Worm (Caenorhabditis elegans) whole organism, L1 larva: ENCODE data around the gene rbm-26.
A peak's percentile ranks its signal among the peaks of the same experiment; 100 is the strongest.

Source experiments
- C04F5.9 ChIP-seq: sonication (generic microtip); optimal IDR thresholded peaks from 2 replicates; lab custom pipeline; 2016; ENCODE audit warnings: missing genetic modification characterization, missing compliant biosample characterization
- C16A3.4 ChIP-seq: fragments of 150-350 bp; optimal IDR thresholded peaks from 2 replicates; lab custom pipeline; 2014; ENCODE audit warnings: missing biosample characterization, missing genetic modification characterization
- aly-2 ChIP-seq: fragments of 150-350 bp; optimal IDR thresholded peaks from 2 replicates; lab custom pipeline; 2014; ENCODE audit warnings: missing biosample characterization, missing genetic modification characterization
- ama-1 ChIP-seq: fragments of 150-350 bp; optimal IDR thresholded peaks from 2 replicates; lab custom pipeline; 2014
- blmp-1 ChIP-seq: fragments of 150-350 bp; optimal IDR thresholded peaks from 2 replicates; lab custom pipeline; 2014; ENCODE audit warnings: missing biosample characterization, missing genetic modification characterization
- ceh-63 ChIP-seq: fragments of 200-800 bp; sonication (Bioruptor generic); optimal IDR thresholded peaks from 2 replicates; lab custom pipeline; 2018; ENCODE audit warnings: mild to moderate bottlenecking, missing genetic modification characterization, missing compliant biosample characterization
- ceh-82 ChIP-seq, 3 experiments: fragments of 150-350 bp in 1 of 3; sonication (generic microtip) in 2 of 3; optimal IDR thresholded peaks; 2 replicates each; lab custom pipeline; 2014 to 2017; ENCODE audit warnings: missing biosample characterization in 3 of 3, missing genetic modification characterization in 3 of 3
- ceh-90 ChIP-seq: sonication (generic microtip); optimal IDR thresholded peaks from 2 replicates; lab custom pipeline; 2016; ENCODE audit warnings: missing genetic modification characterization, missing compliant biosample characterization
- dpl-1 ChIP-seq, 3 experiments: fragments of 150-350 bp in 2 of 3; sonication (generic microtip) in 1 of 3; optimal IDR thresholded peaks; 2 replicates each; lab custom pipeline; 2014 to 2017; ENCODE audit warnings: missing biosample characterization in 3 of 3, missing genetic modification characterization in 3 of 3, missing genetic modification reagents in 3 of 3
- dsc-1 ChIP-seq: sonication (generic microtip); optimal IDR thresholded peaks from 2 replicates; lab custom pipeline; 2016; ENCODE audit warnings: mild to moderate bottlenecking, missing genetic modification characterization, missing compliant biosample characterization
- efl-1 ChIP-seq, 4 experiments: fragments of 150-350 bp; optimal IDR thresholded peaks in 3 of 4; peaks in 1 of 4; 1 replicate in 1 of 4; 2 replicates in 3 of 4; lab custom pipeline; 2014; ENCODE audit warnings: missing biosample characterization in 2 of 4, missing genetic modification characterization in 2 of 4, missing genetic modification reagents in 2 of 4
- egl-13 ChIP-seq: sonication (generic microtip); optimal IDR thresholded peaks from 2 replicates; lab custom pipeline; 2016; ENCODE audit warnings: missing genotype, missing genetic modification reagents, missing genetic modification characterization, missing compliant biosample characterization
- elt-2 ChIP-seq: sonication (generic microtip); optimal IDR thresholded peaks from 2 replicates; lab custom pipeline; 2016; ENCODE audit warnings: missing genetic modification characterization, mild to moderate bottlenecking, inconsistent platforms, missing compliant biosample characterization, missing genetic modification reagents
- elt-3 ChIP-seq, 6 experiments: fragments of 150-350 bp in 1 of 6; sonication (generic microtip); optimal IDR thresholded peaks; 2 replicates each; lab custom pipeline; 2017 to 2018; ENCODE audit warnings: missing biosample characterization in 6 of 6, missing genetic modification characterization in 6 of 6, inconsistent platforms in 1 of 6
- fkh-4 ChIP-seq: sonication (generic microtip); optimal IDR thresholded peaks from 2 replicates; lab custom pipeline; 2016; ENCODE audit warnings: missing compliant biosample characterization, missing genetic modification characterization, borderline replicate concordance
- grh-1 ChIP-seq: fragments of 200-800 bp; sonication (Bioruptor generic); IDR thresholded peaks from 2 replicates; pipeline ENCODE4 v1.3.6; 2022; ENCODE audit warnings: missing genetic modification reagents, missing genetic modification characterization, missing compliant biosample characterization
- hlh-17 ChIP-seq: fragments of 200-800 bp; sonication (Bioruptor generic); optimal IDR thresholded peaks from 2 replicates; lab custom pipeline; 2018; ENCODE audit warnings: missing genetic modification characterization, mild to moderate bottlenecking, missing compliant biosample characterization, moderate library complexity, borderline replicate concordance
- irx-1 ChIP-seq: sonication (generic microtip); optimal IDR thresholded peaks from 2 replicates; lab custom pipeline; 2016; ENCODE audit warnings: missing genetic modification characterization, missing compliant biosample characterization
- lin-14 ChIP-seq: fragments of 200-800 bp; sonication (Bioruptor generic); optimal IDR thresholded peaks from 2 replicates; lab custom pipeline; 2018; ENCODE audit warnings: mild to moderate bottlenecking, missing genetic modification characterization, moderate library complexity, missing compliant biosample characterization
- lin-15B ChIP-seq: fragments of 150-350 bp; sonication (generic microtip); optimal IDR thresholded peaks from 3 replicates; lab custom pipeline; 2014; ENCODE audit warnings: missing biosample characterization, missing genetic modification characterization
- lin-35 ChIP-seq, 2 experiments: fragments of 150-350 bp; optimal IDR thresholded peaks; 2 replicates each; lab custom pipeline; 2014; ENCODE audit warnings: missing biosample characterization in 2 of 2, missing genetic modification characterization in 2 of 2, missing genetic modification reagents in 2 of 2
- lsy-2 ChIP-seq, 2 experiments: fragments of 150-350 bp; optimal IDR thresholded peaks; 2 replicates each; lab custom pipeline; 2014; ENCODE audit warnings: missing biosample characterization in 2 of 2, missing genetic modification characterization in 2 of 2
- mab-9 ChIP-seq: fragments of 200-800 bp; sonication (Bioruptor generic); IDR thresholded peaks from 2 replicates; pipeline ENCODE4 v1.3.6; 2022; ENCODE audit warnings: missing genetic modification reagents, missing genetic modification characterization, missing compliant biosample characterization
- mef-2 ChIP-seq: fragments of 150-350 bp; optimal IDR thresholded peaks from 2 replicates; lab custom pipeline; 2014; ENCODE audit warnings: missing biosample characterization, missing genetic modification characterization
- nhr-12 ChIP-seq: sonication (generic microtip); optimal IDR thresholded peaks from 2 replicates; lab custom pipeline; 2017; ENCODE audit warnings: missing biosample characterization, missing genetic modification characterization
- nhr-47 ChIP-seq: sonication (generic microtip); optimal IDR thresholded peaks from 2 replicates; lab custom pipeline; 2016; ENCODE audit warnings: mild to moderate bottlenecking, missing genetic modification characterization, moderate library complexity, missing compliant biosample characterization
- nhr-84 ChIP-seq: sonication (generic microtip); optimal IDR thresholded peaks from 2 replicates; lab custom pipeline; 2017; ENCODE audit warnings: missing biosample characterization, missing genetic modification characterization
- nhr-85 ChIP-seq: sonication (generic microtip); peaks from one replicate; lab custom pipeline; 2016; ENCODE audit warnings: missing genetic modification characterization, inconsistent platforms, missing compliant biosample characterization
- pag-3 ChIP-seq: sonication (generic microtip); optimal IDR thresholded peaks from 2 replicates; lab custom pipeline; 2017; ENCODE audit warnings: missing genetic modification characterization, mild to moderate bottlenecking, missing compliant biosample characterization, antibody characterized with exemption, borderline replicate concordance; ENCODE audit not compliant: insufficient read depth
- snpc-4 ChIP-seq: fragments of 150-350 bp; optimal IDR thresholded peaks from 2 replicates; lab custom pipeline; 2014; ENCODE audit warnings: missing biosample characterization, missing genetic modification characterization
- sox-4 ChIP-seq: sonication (generic microtip); optimal IDR thresholded peaks from 2 replicates; lab custom pipeline; 2016; ENCODE audit warnings: missing genetic modification characterization, missing compliant biosample characterization
- swsn-7 ChIP-seq: sonication (generic microtip); optimal IDR thresholded peaks from 2 replicates; lab custom pipeline; 2016; ENCODE audit warnings: missing genetic modification characterization, missing compliant biosample characterization
- tbx-2 ChIP-seq: sonication (generic microtip); optimal IDR thresholded peaks from 2 replicates; lab custom pipeline; 2016; ENCODE audit warnings: missing genetic modification characterization, missing compliant biosample characterization
- unc-130 ChIP-seq: fragments of 150-350 bp; optimal IDR thresholded peaks from 2 replicates; lab custom pipeline; 2017; ENCODE audit warnings: missing biosample characterization, missing genetic modification characterization, inconsistent platforms
- xbp-1 ChIP-seq: sonication (generic microtip); optimal IDR thresholded peaks from 2 replicates; lab custom pipeline; 2016; ENCODE audit warnings: missing genetic modification characterization, missing compliant biosample characterization
- zag-1 ChIP-seq: fragments of 150-350 bp; optimal IDR thresholded peaks from 2 replicates; lab custom pipeline; 2014; ENCODE audit warnings: missing biosample characterization, missing genetic modification characterization
- ztf-11 ChIP-seq, 2 experiments: sonication (generic microtip); optimal IDR thresholded peaks; 2 replicates each; lab custom pipeline; 2016 to 2017; ENCODE audit warnings: missing genetic modification characterization in 2 of 2, missing biosample characterization in 1 of 2, missing compliant biosample characterization in 1 of 2

The rbm-26 gene

ce11 chrIII:5718385-5718784 lies 7.0 kb downstream of the rbm-26 start:
- TF ChIP-seq snpc-4 (tag; lab: Kevin White, UChicago) (no peak), aly-2 (no peak), hlh-17 (GFP tag; lab: Kevin White, UChicago) (no peak), nhr-12 (tag; lab: Kevin White, UChicago) (no peak), nhr-84 (tag; lab: Kevin White, UChicago) (no peak), irx-1 (tag; lab: Kevin White, UChicago) (no peak), zag-1 (tag; lab: Kevin White, UChicago) (no peak), ceh-63 (no peak), tbx-2 (tag; lab: Kevin White, UChicago) (no peak), xbp-1 (tag; lab: Kevin White, UChicago) (no peak), swsn-7 (tag; lab: Kevin White, UChicago) (no peak), ceh-90 (tag; lab: Kevin White, UChicago) (no peak)

ce11 chrIII:5719105-5719831 lies 7.9 kb downstream of the rbm-26 start:
- TF ChIP-seq unc-130 (tag; lab: Kevin White, UChicago) (no peak), ama-1 (lab: Kevin White, UChicago) (no peak), lin-14 (peak; percentile 24), nhr-85 (tag; lab: Kevin White, UChicago) (peak; percentile 70), ztf-11 (tag; optimal IDR thresholded peaks at IDR 0.05; lab: Kevin White, UChicago) (no peak), nhr-47 (tag; lab: Kevin White, UChicago) (no peak), swsn-7 (tag; lab: Kevin White, UChicago) (no peak), blmp-1 (tag; lab: Kevin White, UChicago) (peak; percentile 6), C16A3.4 (no peak), lin-15B (tag; lab: Kevin White, UChicago) (no peak)

DNA sequence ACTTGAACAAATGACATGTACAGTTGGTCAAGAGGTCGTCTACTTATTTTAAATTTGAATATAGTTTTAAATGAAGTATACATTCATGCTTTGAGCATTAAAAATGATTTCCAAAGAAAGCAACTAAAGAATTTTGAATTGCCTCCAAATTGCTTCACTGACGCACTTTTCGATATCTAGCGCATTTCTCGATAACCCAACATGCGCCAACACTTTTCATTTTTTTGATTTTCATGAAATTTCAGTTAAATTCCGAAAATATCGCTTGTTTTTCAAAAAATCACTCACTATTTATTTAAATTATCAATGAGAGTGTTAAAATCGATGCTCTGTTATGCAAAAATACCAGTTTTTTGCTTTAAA lies 8.5 kb downstream of the rbm-26 start:
- peak; percentile 75 to 98 for TF ChIP-seq efl-1 (optimal IDR thresholded peaks at IDR 0.05; lab: Kevin White, UChicago)
- TF ChIP-seq efl-1 (GFP tag; optimal IDR thresholded peaks at IDR 0.05 in 1 of 2; lab: Kevin White, UChicago) = peak; percentile 72 to 96
- TF ChIP-seq lin-35 (GFP tag; optimal IDR thresholded peaks at IDR 0.05; lab: Kevin White, UChicago) = peak; percentile 76 to 81
- peak in 1 of 2 experiments; percentile 4 for TF ChIP-seq lsy-2 (tag; optimal IDR thresholded peaks at IDR 0.05; lab: Kevin White, UChicago)
- TF ChIP-seq mab-9 (GFP tag; lab: Robert Waterston, UW) = no peak
- TF ChIP-seq C16A3.4 = no peak
- peak; percentile 46 to 80 (median 71) for TF ChIP-seq dpl-1 (GFP tag; optimal IDR thresholded peaks at IDR 0.05; lab: Kevin White, UChicago)
- no peak for TF ChIP-seq lin-15B (tag; lab: Kevin White, UChicago)

DNA sequence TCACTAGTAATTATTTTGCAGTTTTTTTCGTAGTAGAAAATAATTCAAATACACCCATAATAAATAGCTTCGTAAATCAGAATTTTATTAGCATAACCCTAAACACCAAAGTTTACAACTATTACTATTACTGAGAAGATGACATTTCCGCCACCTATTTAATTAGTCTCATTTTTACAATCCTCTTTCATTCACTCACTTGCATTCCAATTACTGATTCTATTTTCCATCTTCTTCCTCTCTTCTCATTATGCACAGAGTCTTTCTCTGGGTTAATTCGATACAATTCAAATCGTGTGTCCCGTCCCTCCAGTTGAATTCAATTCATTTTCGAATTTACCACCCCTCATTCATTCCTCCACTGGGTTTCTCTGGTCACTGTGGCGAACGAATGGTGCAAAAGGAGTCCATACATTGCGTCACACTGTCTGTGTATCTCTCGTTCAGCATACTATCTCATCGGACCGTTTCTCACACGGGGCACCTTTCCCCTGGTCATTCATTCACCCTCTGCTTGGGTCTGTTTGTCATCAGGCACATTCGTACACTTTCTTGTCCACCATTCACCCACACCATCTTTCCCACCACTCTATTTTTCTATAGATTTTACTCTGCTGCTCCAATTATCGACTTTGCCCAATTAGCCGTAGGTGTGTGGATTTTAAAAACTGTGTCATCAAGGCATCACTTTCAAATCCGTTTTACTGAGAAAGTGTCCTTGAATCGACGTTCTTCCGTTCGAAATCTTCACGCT lies 9.1 kb downstream of the rbm-26 start:
- peak; percentile 53 for TF ChIP-seq nhr-85 (tag; lab: Kevin White, UChicago)
- TF ChIP-seq ztf-11 (tag; optimal IDR thresholded peaks at IDR 0.05; lab: Kevin White, UChicago) = peak in 1 of 2 experiments; percentile 27
- no peak for TF ChIP-seq efl-1 (optimal IDR thresholded peaks at IDR 0.05; lab: Kevin White, UChicago)
- peak in 1 of 2 experiments; percentile 60 for TF ChIP-seq efl-1 (GFP tag; optimal IDR thresholded peaks at IDR 0.05 in 1 of 2; lab: Kevin White, UChicago)
- no peak for TF ChIP-seq tbx-2 (tag; lab: Kevin White, UChicago)
- TF ChIP-seq lin-14 = peak; percentile 54

DNA sequence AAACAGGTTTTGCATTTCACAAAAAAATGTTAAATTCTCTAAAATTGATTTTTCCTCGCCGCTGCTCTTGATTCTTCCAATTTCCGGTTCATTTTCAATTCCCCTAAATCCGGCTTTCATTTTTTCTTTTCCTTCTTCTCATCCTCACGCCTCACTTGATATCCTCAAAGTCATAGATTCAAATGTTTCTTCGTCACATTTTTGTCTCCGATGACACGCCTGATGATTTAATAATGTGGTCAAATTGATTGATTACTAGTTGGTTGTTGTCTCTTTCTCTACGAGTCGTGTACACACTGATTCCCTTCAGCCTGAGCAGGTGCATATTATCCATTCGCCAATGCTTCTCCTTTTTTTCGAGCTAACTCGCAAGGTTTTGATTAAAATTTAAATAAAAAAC lies 10.1 kb downstream of the rbm-26 start:
- TF ChIP-seq hlh-17 (GFP tag; lab: Kevin White, UChicago) = no peak
- TF ChIP-seq blmp-1 (tag; lab: Kevin White, UChicago) = peak; percentile 21

ce11 chrIII:5721888-5722287 lies 10.5 kb downstream of the rbm-26 start:
- peak; percentile 92 for TF ChIP-seq dsc-1
- peak; percentile 93 for TF ChIP-seq sox-4 (tag; lab: Kevin White, UChicago)
- TF ChIP-seq nhr-12 (tag; lab: Kevin White, UChicago) = no peak
- TF ChIP-seq elt-2 (tag; lab: Kevin White, UChicago) = peak; percentile 96
- peak; percentile 45 to 66 (median 60) for TF ChIP-seq ceh-82 (tag; optimal IDR thresholded peaks at IDR 0.05; lab: Kevin White, UChicago)
- TF ChIP-seq pag-3 (tag; lab: Kevin White, UChicago) = peak; percentile 69
- peak; percentile 65 for TF ChIP-seq grh-1 (GFP tag; lab: Robert Waterston, UW)
- TF ChIP-seq elt-3 (tag; optimal IDR thresholded peaks at IDR 0.05; lab: Kevin White, UChicago) = peak in 3 of 6 experiments; percentile 5 to 68 (median 33)
- peak; percentile 94 for TF ChIP-seq ceh-90 (tag; lab: Kevin White, UChicago)
- peak; percentile 79 for TF ChIP-seq C04F5.9 (tag; lab: Kevin White, UChicago)
- peak; percentile 87 for TF ChIP-seq tbx-2 (tag; lab: Kevin White, UChicago)
- peak; percentile 60 for TF ChIP-seq mab-9 (GFP tag; lab: Robert Waterston, UW)
- TF ChIP-seq egl-13 (tag; lab: Kevin White, UChicago) = peak; percentile 80
- no peak for TF ChIP-seq mef-2 (tag; lab: Kevin White, UChicago)
- TF ChIP-seq lsy-2 (tag; optimal IDR thresholded peaks at IDR 0.05; lab: Kevin White, UChicago) = peak; percentile 73 to 76
- no peak for TF ChIP-seq zag-1 (tag; lab: Kevin White, UChicago)
- no peak for TF ChIP-seq ceh-63
- peak; percentile 93 for TF ChIP-seq fkh-4 (tag; lab: Kevin White, UChicago)
